Fruit fly (Drosophila melanogaster) whole organism, prepupa: Measurements from ENCODE around the gene CG31342.
A peak's percentile ranks its signal among the peaks of the same experiment; 100 is the strongest.

Experiments used
- Blimp-1 ChIP-seq: fragments of 200-800 bp; sonication (Bioruptor generic); optimal IDR thresholded peaks from 3 replicates; lab custom pipeline; 2017; ENCODE audit warnings: missing biosample characterization, missing genetic modification characterization, mild to moderate bottlenecking, moderate library complexity, missing genetic modification reagents
- CG10631 ChIP-seq: fragments of 200-800 bp; sonication (Bioruptor generic); optimal IDR thresholded peaks from 2 replicates; lab custom pipeline; 2016; ENCODE audit warnings: missing biosample characterization, missing genetic modification characterization
- CG10669 ChIP-seq: fragments of 200-800 bp; sonication (Bioruptor generic); optimal IDR thresholded peaks from 3 replicates; lab custom pipeline; 2018; ENCODE audit warnings: missing biosample characterization, mild to moderate bottlenecking, missing genetic modification characterization, moderate library complexity
- CG11294 ChIP-seq: fragments of 200-800 bp; sonication (Bioruptor generic); IDR thresholded peaks from 2 replicates; pipeline ENCODE4 v1.3.6; 2022; ENCODE audit warnings: missing biosample characterization, missing genetic modification characterization
- CG11902 ChIP-seq: fragments of 200-800 bp; sonication (Bioruptor generic); optimal IDR thresholded peaks from 3 replicates; lab custom pipeline; 2016; ENCODE audit warnings: missing biosample characterization, missing genetic modification characterization
- CG1621 ChIP-seq: fragments of 200-800 bp; sonication (Bioruptor generic); optimal IDR thresholded peaks from 3 replicates; lab custom pipeline; 2018; ENCODE audit warnings: missing biosample characterization, mild to moderate bottlenecking, missing genetic modification characterization
- CG6276 ChIP-seq: fragments of 200-800 bp; sonication (Bioruptor generic); optimal IDR thresholded peaks from 2 replicates; lab custom pipeline; 2017; ENCODE audit warnings: missing biosample characterization, mild to moderate bottlenecking, missing genetic modification characterization
- CG6792 ChIP-seq: fragments of 200-800 bp; sonication (Bioruptor generic); optimal IDR thresholded peaks from 3 replicates; lab custom pipeline; 2016; ENCODE audit warnings: missing biosample characterization, missing genetic modification characterization
- CG6808 ChIP-seq: fragments of 200-800 bp; sonication (Bioruptor generic); optimal IDR thresholded peaks from 3 replicates; lab custom pipeline; 2017; ENCODE audit warnings: missing biosample characterization, missing genetic modification characterization, mild to moderate bottlenecking, moderate library complexity, missing genetic modification reagents
- CG6854 ChIP-seq: fragments of 200-800 bp; sonication (Bioruptor generic); optimal IDR thresholded peaks from 2 replicates; lab custom pipeline; 2017; ENCODE audit warnings: missing biosample characterization, mild to moderate bottlenecking, missing genetic modification characterization
- CG7368 ChIP-seq: fragments of 200-800 bp; sonication (Bioruptor generic); optimal IDR thresholded peaks from 3 replicates; lab custom pipeline; 2016; ENCODE audit warnings: missing biosample characterization, missing genetic modification characterization
- CG8632 ChIP-seq: fragments of 200-800 bp; sonication (Bioruptor generic); optimal IDR thresholded peaks from 3 replicates; lab custom pipeline; 2016; ENCODE audit warnings: missing biosample characterization, missing genetic modification characterization
- Eip93F ChIP-seq: fragments of 200-800 bp; sonication (Bioruptor generic); optimal IDR thresholded peaks from 2 replicates; lab custom pipeline; 2016; ENCODE audit warnings: missing biosample characterization, mild to moderate bottlenecking, missing genetic modification characterization
- Ets21C ChIP-seq: fragments of 200-800 bp; sonication (Bioruptor generic); optimal IDR thresholded peaks from 3 replicates; lab custom pipeline; 2016; ENCODE audit warnings: missing biosample characterization, missing genetic modification characterization
- Ets96B ChIP-seq: fragments of 200-800 bp; optimal IDR thresholded peaks from 2 replicates; lab custom pipeline; 2019; ENCODE audit warnings: missing biosample characterization, mild to moderate bottlenecking, missing genetic modification characterization, moderate library complexity
- Hr39 ChIP-seq: fragments of 200-800 bp; sonication (Bioruptor generic); optimal IDR thresholded peaks from 2 replicates; lab custom pipeline; 2016; ENCODE audit warnings: missing biosample characterization, missing genetic modification characterization
- Hr4 ChIP-seq: fragments of 200-800 bp; sonication (Bioruptor generic); optimal IDR thresholded peaks from 3 replicates; lab custom pipeline; 2016; ENCODE audit warnings: missing biosample characterization, missing genetic modification characterization
- Lpt ChIP-seq: fragments of 200-800 bp; sonication (Bioruptor generic); optimal IDR thresholded peaks from 3 replicates; lab custom pipeline; 2016; ENCODE audit warnings: missing biosample characterization, missing genetic modification characterization
- Met ChIP-seq: fragments of 200-800 bp; sonication (Bioruptor generic); optimal IDR thresholded peaks from 3 replicates; lab custom pipeline; 2016; ENCODE audit warnings: missing biosample characterization, missing genetic modification characterization
- OdsH ChIP-seq: fragments of 200-800 bp; sonication (Bioruptor generic); optimal IDR thresholded peaks from 3 replicates; lab custom pipeline; 2016; ENCODE audit warnings: missing biosample characterization, missing genetic modification characterization
- Sox14 ChIP-seq: fragments of 200-800 bp; sonication (Bioruptor generic); optimal IDR thresholded peaks from 3 replicates; lab custom pipeline; 2016; ENCODE audit warnings: missing biosample characterization, missing genetic modification characterization
- Sox15 ChIP-seq: fragments of 200-800 bp; sonication (Bioruptor generic); optimal IDR thresholded peaks from 3 replicates; lab custom pipeline; 2016; ENCODE audit warnings: missing biosample characterization, missing genetic modification characterization
- achi ChIP-seq: fragments of 200-800 bp; sonication (Bioruptor generic); optimal IDR thresholded peaks from 3 replicates; lab custom pipeline; 2016; ENCODE audit warnings: missing biosample characterization, missing genetic modification characterization
- cyc ChIP-seq: fragments of 200-800 bp; sonication (Bioruptor generic); optimal IDR thresholded peaks from 3 replicates; lab custom pipeline; 2016; ENCODE audit warnings: missing biosample characterization, missing genetic modification characterization
- dsx ChIP-seq: fragments of 200-800 bp; optimal IDR thresholded peaks from 3 replicates; lab custom pipeline; 2019; ENCODE audit warnings: missing biosample characterization, mild to moderate bottlenecking, missing genetic modification characterization, moderate library complexity; ENCODE audit not compliant: poor library complexity, severe bottlenecking
- esn ChIP-seq: fragments of 200-800 bp; sonication (Bioruptor generic); optimal IDR thresholded peaks from 2 replicates; lab custom pipeline; 2016; ENCODE audit warnings: missing biosample characterization, mild to moderate bottlenecking, missing genetic modification characterization, moderate library complexity
- fd59A ChIP-seq: fragments of 200-800 bp; sonication (Bioruptor generic); optimal IDR thresholded peaks from 2 replicates; lab custom pipeline; 2017; ENCODE audit warnings: missing biosample characterization, mild to moderate bottlenecking, missing genetic modification characterization, missing genetic modification reagents
- fd85E ChIP-seq: fragments of 200-800 bp; sonication (Bioruptor generic); optimal IDR thresholded peaks from 3 replicates; lab custom pipeline; 2016; ENCODE audit warnings: missing biosample characterization, missing genetic modification characterization
- fkh ChIP-seq: fragments of 200-800 bp; sonication (Bioruptor generic); optimal IDR thresholded peaks from 3 replicates; lab custom pipeline; 2017; ENCODE audit warnings: missing biosample characterization, mild to moderate bottlenecking, missing genetic modification characterization, moderate library complexity
- net ChIP-seq: fragments of 200-800 bp; sonication (Bioruptor generic); optimal IDR thresholded peaks from 3 replicates; lab custom pipeline; 2016; ENCODE audit warnings: missing biosample characterization, missing genetic modification characterization
- pdm3 ChIP-seq: fragments of 200-800 bp; sonication (Bioruptor generic); optimal IDR thresholded peaks from 3 replicates; lab custom pipeline; 2016; ENCODE audit warnings: missing biosample characterization, missing genetic modification characterization
- salr ChIP-seq, 2 experiments: fragments of 200-800 bp; sonication (Bioruptor generic); optimal IDR thresholded peaks; 3 replicates each; lab custom pipeline; 2016 to 2018; ENCODE audit warnings: missing biosample characterization in 2 of 2, missing genetic modification characterization in 2 of 2, mild to moderate bottlenecking in 1 of 2
- spab ChIP-seq: fragments of 200-800 bp; sonication (Bioruptor generic); optimal IDR thresholded peaks from 2 replicates; lab custom pipeline; 2017; ENCODE audit warnings: missing biosample characterization, mild to moderate bottlenecking, missing genetic modification characterization, missing genetic modification reagents
- ss ChIP-seq, 2 experiments: fragments of 200-800 bp; sonication (Bioruptor generic); optimal IDR thresholded peaks; 2 replicates in 1 of 2; 3 replicates in 1 of 2; lab custom pipeline; 2017 to 2018; ENCODE audit warnings: mild to moderate bottlenecking in 2 of 2, missing biosample characterization in 2 of 2, missing genetic modification characterization in 2 of 2, moderate library complexity in 1 of 2
- svp ChIP-seq: fragments of 200-800 bp; sonication (Bioruptor generic); peaks from one replicate; lab custom pipeline; 2016; ENCODE audit warnings: missing biosample characterization, missing genetic modification characterization
- topi ChIP-seq: fragments of 200-800 bp; sonication (Bioruptor generic); optimal IDR thresholded peaks from 3 replicates; lab custom pipeline; 2016; ENCODE audit warnings: missing biosample characterization, missing genetic modification characterization

The CG31342 gene

DNA sequence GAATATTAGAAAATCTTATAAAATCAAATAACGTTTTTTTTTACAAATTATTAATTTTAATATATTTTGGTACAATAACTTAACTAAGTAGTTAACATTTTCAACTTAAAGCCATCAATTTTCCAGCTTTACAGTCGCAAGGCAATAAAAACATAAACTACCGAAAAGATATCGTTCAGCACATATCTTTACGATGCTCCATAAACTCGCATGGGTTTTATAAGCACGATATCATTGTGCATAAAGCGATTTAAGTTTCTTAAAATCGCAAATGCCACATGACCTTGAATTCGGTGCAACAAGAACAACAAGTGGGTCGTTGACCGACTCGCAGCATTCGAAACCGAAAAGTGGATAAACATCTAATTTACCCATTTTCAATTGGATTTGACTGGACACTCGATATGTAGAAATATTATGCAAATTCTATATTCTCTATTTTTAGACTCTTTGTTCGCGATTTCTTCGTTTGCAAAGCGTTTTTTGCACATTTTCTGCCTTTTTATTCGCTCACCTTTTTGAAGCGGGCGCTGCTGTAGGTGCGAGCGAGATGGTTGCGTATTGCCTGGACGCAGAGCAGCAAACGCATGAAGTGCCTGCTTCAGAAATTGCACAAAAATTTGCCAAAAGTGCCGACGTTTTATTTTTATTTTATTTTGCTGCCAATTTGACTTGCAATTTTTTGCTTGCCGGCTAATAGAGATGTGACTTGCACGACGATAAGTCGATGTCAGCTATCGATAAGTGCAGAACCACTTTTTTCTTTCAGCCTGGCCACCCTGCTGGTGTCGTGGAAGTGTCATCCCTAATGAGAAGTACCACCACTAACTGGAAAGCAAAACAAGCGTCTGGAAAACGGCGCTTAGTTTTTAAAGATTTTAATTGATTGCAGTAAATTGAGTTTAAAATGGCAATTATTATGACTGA is 24.6 kb upstream of the CG31342 start, which contains the start of gene Spc25 (continued):
- TF ChIP-seq fd85E (GFP tag; lab: Kevin White, UChicago) (no peak), OdsH (GFP tag; lab: Kevin White, UChicago) (no peak), CG6808 (GFP tag; lab: Kevin White, UChicago) (no peak), Blimp-1 (GFP tag; lab: Kevin White, UChicago) (no peak), CG11902 (GFP tag; lab: Kevin White, UChicago) (no peak), CG6276 (GFP tag; lab: Kevin White, UChicago) (no peak), Hr39 (GFP tag; lab: Kevin White, UChicago) (peak; percentile 52), cyc (GFP tag; lab: Kevin White, UChicago) (peak; percentile 43), Hr4 (GFP tag; lab: Kevin White, UChicago) (peak; percentile 32), CG10631 (GFP tag; lab: Kevin White, UChicago) (peak; percentile 44), Sox15 (GFP tag; lab: Kevin White, UChicago) (no peak), Sox14 (GFP tag; lab: Kevin White, UChicago) (peak; percentile 76), dsx (GFP tag; lab: Kevin White, UChicago) (no peak), Ets96B (tag; lab: Kevin White, UChicago) (no peak), Eip93F (GFP tag; lab: Kevin White, UChicago) (no peak), ss (GFP tag; optimal IDR thresholded peaks at IDR 0.05; lab: Kevin White, UChicago) (no peak), CG10669 (GFP tag; lab: Kevin White, UChicago) (no peak), topi (GFP tag; lab: Kevin White, UChicago) (peak; percentile 37), CG6792 (GFP tag; lab: Kevin White, UChicago) (peak; percentile 0), CG1621 (tag; lab: Kevin White, UChicago) (no peak)

DNA sequence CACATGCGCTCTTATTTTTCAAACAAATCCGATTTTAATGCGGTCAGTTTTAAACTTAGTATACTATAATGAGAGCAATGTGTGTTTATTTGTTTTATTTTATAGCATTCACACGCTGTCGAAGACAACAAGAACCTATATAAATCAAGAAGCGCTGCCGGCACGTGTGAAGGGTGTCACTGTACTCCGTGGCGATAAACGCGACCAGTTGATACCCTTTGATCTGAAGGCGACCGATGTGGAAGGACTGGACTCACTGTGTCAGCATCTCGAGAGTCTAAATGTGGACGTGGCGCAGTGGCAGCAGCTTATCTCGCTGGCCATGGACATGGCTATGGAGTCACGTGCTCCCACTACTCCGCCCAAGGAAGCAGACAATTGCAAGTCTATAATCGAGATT is 23.2 kb upstream of the CG31342 start:
- TF ChIP-seq svp (GFP tag; lab: Kevin White, UChicago) = peak; percentile 95
- no peak for TF ChIP-seq Sox14 (GFP tag; lab: Kevin White, UChicago)

DNA sequence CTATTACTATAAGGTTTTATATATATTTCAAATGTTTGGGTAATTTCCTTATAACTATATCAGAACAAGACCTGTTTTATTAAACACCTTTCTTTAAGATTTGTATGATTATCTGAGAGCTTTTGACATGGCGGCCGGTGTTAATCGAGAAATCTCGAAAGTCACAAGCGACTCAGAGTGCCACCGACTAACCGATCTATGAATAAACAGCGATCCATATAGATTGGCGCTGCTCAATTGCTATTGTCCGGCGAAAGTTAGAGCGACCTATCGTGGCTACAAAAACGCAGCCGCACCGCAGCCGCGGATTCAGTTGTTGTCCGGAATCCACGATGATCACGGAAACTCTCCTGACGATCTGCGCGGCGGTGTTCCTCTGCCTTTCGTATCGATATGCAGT is 22.4 kb upstream of the CG31342 start, which contains the start of gene Cyp304a1:
TSS of gene Cyp304a1 (plus strand) at position 301 of the 400 bp plus-strand sequence.
- TF ChIP-seq fd59A (GFP tag; lab: Kevin White, UChicago) = no peak
- no peak for TF ChIP-seq Ets21C (GFP tag; lab: Kevin White, UChicago)
- TF ChIP-seq Lpt (GFP tag; lab: Kevin White, UChicago) = no peak
- TF ChIP-seq fkh (GFP tag; lab: Kevin White, UChicago) = no peak
- no peak for TF ChIP-seq CG1621 (tag; lab: Kevin White, UChicago)
- no peak for TF ChIP-seq esn (GFP tag; lab: Kevin White, UChicago)
- no peak for TF ChIP-seq achi (GFP tag; lab: Kevin White, UChicago)
- TF ChIP-seq CG6276 (GFP tag; lab: Kevin White, UChicago) = no peak
- no peak for TF ChIP-seq CG8632 (GFP tag; lab: Kevin White, UChicago)
- TF ChIP-seq Hr39 (GFP tag; lab: Kevin White, UChicago) = no peak
- no peak for TF ChIP-seq Ets96B (tag; lab: Kevin White, UChicago)
- no peak for TF ChIP-seq Met (GFP tag; lab: Kevin White, UChicago)
- no peak for TF ChIP-seq ss (GFP tag; optimal IDR thresholded peaks at IDR 0.05; lab: Kevin White, UChicago)
- TF ChIP-seq salr (GFP tag; optimal IDR thresholded peaks at IDR 0.05; lab: Kevin White, UChicago) = no peak
- TF ChIP-seq CG7368 = no peak
- no peak for TF ChIP-seq net (GFP tag; lab: Kevin White, UChicago)
- TF ChIP-seq CG6854 (GFP tag; lab: Kevin White, UChicago) = no peak
- no peak for TF ChIP-seq spab (GFP tag; lab: Kevin White, UChicago)
- TF ChIP-seq pdm3 (GFP tag; lab: Kevin White, UChicago) = no peak
- TF ChIP-seq CG11294 (GFP tag; lab: Robert Waterston, UW) = no peak
